Fruit fly (Drosophila melanogaster): ENCODE data around the gene CG14631.

Gene CG14631

DNA sequence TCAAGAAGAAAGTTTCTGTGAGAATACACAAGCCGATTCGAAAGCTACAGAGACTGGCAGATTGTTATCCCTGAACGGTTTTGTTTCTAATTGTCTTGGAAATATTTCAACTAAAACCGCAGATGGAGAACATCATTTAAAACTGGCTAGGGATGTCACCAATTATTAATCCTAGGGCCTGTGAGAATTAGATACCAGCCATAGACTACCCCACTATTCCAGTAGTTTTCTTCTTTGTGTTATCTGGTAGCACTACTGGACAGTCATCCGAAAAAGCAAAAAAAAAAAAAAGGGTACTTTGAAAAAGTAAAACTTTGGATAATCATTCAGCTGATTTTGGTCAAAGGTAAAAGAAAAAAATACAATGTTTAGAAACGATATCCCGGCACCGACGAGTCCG is 21.6 kb upstream of the CG14631 start, which contains the start of gene CG18823:
TSS of gene CG18823 (plus strand) at position 301 of the 400 bp plus-strand sequence.
- TF ChIP-seq fd59A (GFP tag; optimal IDR thresholded peaks at IDR 0.05) (no peak), CG32006 (GFP tag; optimal IDR thresholded peaks at IDR 0.05) (no peak), vri (GFP tag; optimal IDR thresholded peaks at IDR 0.05) (no peak), Sox102F (GFP tag; optimal IDR thresholded peaks at IDR 0.05) (no peak)

DNA sequence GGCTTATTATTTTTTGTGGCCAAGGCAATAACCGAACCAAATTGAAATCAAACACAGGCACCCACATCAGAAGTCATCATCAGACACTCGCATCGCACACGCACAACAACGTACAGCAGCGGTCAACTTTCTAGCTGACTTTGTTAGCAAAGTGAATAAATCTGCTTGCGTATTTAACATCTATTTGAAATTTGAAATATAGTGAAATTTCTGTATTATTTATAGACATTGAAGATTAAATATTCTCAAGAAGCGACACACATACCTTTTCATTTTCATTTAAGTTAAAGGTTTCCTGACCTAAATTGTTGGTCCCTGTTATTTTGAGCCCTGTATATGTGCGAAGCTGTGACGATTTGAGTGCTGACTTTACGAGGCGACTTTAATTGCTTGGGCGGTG is 13.0 kb upstream of the CG14631 start:
- TF ChIP-seq lz (GFP tag; optimal IDR thresholded peaks at IDR 0.05) (no peak), Eip93F (GFP tag; optimal IDR thresholded peaks at IDR 0.05) (no peak), Met (GFP tag; optimal IDR thresholded peaks at IDR 0.05) (peak; percentile 12), CG11294 (GFP tag; IDR thresholded peaks at IDR 0.05) (no peak), CG32006 (GFP tag; optimal IDR thresholded peaks at IDR 0.05) (no peak), Eip78C (GFP tag) (peak; percentile 64), Ets21C (GFP tag; optimal IDR thresholded peaks at IDR 0.05) (no peak), spab (GFP tag; optimal IDR thresholded peaks at IDR 0.05) (no peak), CG6808 (GFP tag; optimal IDR thresholded peaks at IDR 0.05) (no peak), svp (GFP tag) (peak; percentile 74)

- no peak for TF ChIP-seq CG3919 (GFP tag; optimal IDR thresholded peaks at IDR 0.05)
- TF ChIP-seq Eip78C (GFP tag), result peak; percentile 35
These were observed 5.7 kb upstream of the CG14631 start for dm6 chrX:1006182-1006581.

- TF ChIP-seq Ets21C (GFP tag; optimal IDR thresholded peaks at IDR 0.05), result no peak
- TF ChIP-seq Eip78C (GFP tag), result peak; percentile 48
These were observed 2.2 kb upstream of the CG14631 start for dm6 chrX:1009468-1010259.

- no peak for TF ChIP-seq Met (GFP tag; optimal IDR thresholded peaks at IDR 0.05)
- no peak for TF ChIP-seq fd59A (GFP tag; optimal IDR thresholded peaks at IDR 0.05)
- TF ChIP-seq CG34406 (GFP tag; optimal IDR thresholded peaks at IDR 0.05), result peak; percentile 26
- TF ChIP-seq CG1621 (tag; optimal IDR thresholded peaks at IDR 0.05), result peak; percentile 34
- TF ChIP-seq Eip93F (GFP tag; optimal IDR thresholded peaks at IDR 0.05), result no peak
- TF ChIP-seq fd85E (GFP tag; optimal IDR thresholded peaks at IDR 0.05), result no peak
- TF ChIP-seq Sox14 (GFP tag; optimal IDR thresholded peaks at IDR 0.05), result no peak
- TF ChIP-seq Ets96B (tag; optimal IDR thresholded peaks at IDR 0.05), result peak; percentile 1
- TF ChIP-seq CG8632 (GFP tag; optimal IDR thresholded peaks at IDR 0.05), result no peak
- TF ChIP-seq net (GFP tag; optimal IDR thresholded peaks at IDR 0.05), result peak; percentile 19
- TF ChIP-seq cyc (GFP tag; optimal IDR thresholded peaks at IDR 0.05), result no peak
- TF ChIP-seq lz (GFP tag; optimal IDR thresholded peaks at IDR 0.05), result no peak
- no peak for TF ChIP-seq dsx (GFP tag; optimal IDR thresholded peaks at IDR 0.05; ENCODE audit: poor library complexity, severe bottlenecking)
- no peak for TF ChIP-seq CG11294 (GFP tag; IDR thresholded peaks at IDR 0.05)
- no peak for TF ChIP-seq pdm3 (GFP tag; optimal IDR thresholded peaks at IDR 0.05)
- peak; percentile 33 for TF ChIP-seq CG10669 (GFP tag; optimal IDR thresholded peaks at IDR 0.05)
- TF ChIP-seq fkh (GFP tag; optimal IDR thresholded peaks at IDR 0.05), result no peak
- no peak for TF ChIP-seq salr (GFP tag; optimal IDR thresholded peaks at IDR 0.05)
- no peak for TF ChIP-seq Hr38 (GFP tag; optimal IDR thresholded peaks at IDR 0.05)
- no peak for TF ChIP-seq esn (GFP tag; optimal IDR thresholded peaks at IDR 0.05)
- TF ChIP-seq CG9139 (GFP tag; optimal IDR thresholded peaks at IDR 0.05), result no peak
- TF ChIP-seq ss (GFP tag; optimal IDR thresholded peaks at IDR 0.05), result peak; percentile 12 to 36
- TF ChIP-seq achi (GFP tag; optimal IDR thresholded peaks at IDR 0.05), result no peak
- no peak for TF ChIP-seq svp (GFP tag)
- peak; percentile 43 for TF ChIP-seq topi (GFP tag; optimal IDR thresholded peaks at IDR 0.05)
- TF ChIP-seq CG8319 (GFP tag; optimal IDR thresholded peaks at IDR 0.05), result no peak
- no peak for TF ChIP-seq CG32006 (GFP tag; optimal IDR thresholded peaks at IDR 0.05)
- TF ChIP-seq Gug (GFP tag; IDR thresholded peaks at IDR 0.05), result no peak
- TF ChIP-seq CG16779 (tag; optimal IDR thresholded peaks at IDR 0.05), result no peak
- TF ChIP-seq CG4318 (GFP tag; optimal IDR thresholded peaks at IDR 0.05), result no peak
- 0 out of 3 replicates have a peak, but pooled peaks have one; percentile 36 for TF ChIP-seq eg (GFP tag; IDR thresholded peaks at IDR 0.05)
- TF ChIP-seq CG11902 (GFP tag; optimal IDR thresholded peaks at IDR 0.05), result no peak
- TF ChIP-seq Smox (GFP tag; optimal IDR thresholded peaks at IDR 0.05), result no peak
- 0 out of 3 replicates have a peak, but pooled peaks have one; percentile 41 for TF ChIP-seq CG6163 (GFP tag; IDR thresholded peaks at IDR 0.05)
- TF ChIP-seq Eip78C (GFP tag), result peak; percentile 15
These were observed 14.7 kb downstream of the CG14631 start, which contains the start of the genes CG32814, CG11638 and CG3021 for dm6 chrX:1026511-1026910. CG32814 (minus strand) TSS chrX:1026700. CG11638 (minus strand) TSS chrX:1026703. CG3021 (plus strand) TSS chrX:1026791.

Data from whole organism, prepupa.